Fruit fly (Drosophila melanogaster): ENCODE measurements around the gene CG31515.

Gene CG31515

DNA sequence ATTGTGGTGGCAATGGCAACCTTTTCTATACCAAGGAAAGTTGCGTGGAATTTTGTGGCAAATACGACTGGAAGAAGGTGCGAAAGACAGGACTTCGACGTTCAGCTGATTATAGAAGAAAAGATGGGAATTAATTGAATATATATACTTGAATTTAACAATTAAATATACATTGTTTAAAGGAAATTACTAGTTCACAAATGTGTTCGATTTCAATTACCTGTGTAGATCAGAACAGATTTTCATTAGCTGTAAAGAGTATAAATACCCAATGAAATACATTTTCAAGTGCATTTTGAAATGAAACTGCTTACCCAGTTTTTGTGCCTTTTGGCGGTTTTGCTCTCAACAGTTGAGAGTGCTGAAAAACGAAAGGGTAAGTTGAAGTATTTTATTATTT is 15.3 kb downstream of the CG31515 start, which contains the start of gene CG42828:
TSS of gene CG42828 (plus strand) at position 301 of the 400 bp plus-strand sequence.
- TF ChIP-seq psq (optimal IDR thresholded peaks at IDR 0.05) (no peak), h (optimal IDR thresholded peaks at IDR 0.05) (no peak), insv (optimal IDR thresholded peaks at IDR 0.05) (no peak), ttk (optimal IDR thresholded peaks at IDR 0.05) (no peak)

DNA sequence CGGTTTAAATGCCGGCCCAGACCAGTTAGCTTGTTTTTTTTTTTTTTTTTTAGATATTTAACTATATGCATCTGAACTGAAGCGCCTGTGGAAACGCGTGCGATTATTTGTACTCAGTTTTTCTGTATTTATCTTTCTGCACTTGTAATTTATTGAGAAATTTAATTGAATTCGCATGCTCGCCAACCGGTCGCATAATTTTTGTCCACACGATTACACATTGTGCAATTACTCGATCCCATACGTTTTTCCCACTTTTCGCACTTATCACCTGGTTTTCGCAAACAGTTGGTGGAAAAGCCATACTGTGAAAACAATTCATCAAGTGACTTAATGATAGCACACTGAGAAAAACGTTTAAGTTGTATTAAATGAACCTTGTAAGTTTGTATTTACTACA is 16.1 kb downstream of the CG31515 start, which contains the start of gene CG42827:
TSS of gene CG42827 (plus strand) at position 301 of the 400 bp plus-strand sequence.
- no peak for TF ChIP-seq psq (optimal IDR thresholded peaks at IDR 0.05)
- no peak for TF ChIP-seq insv (optimal IDR thresholded peaks at IDR 0.05)
- no peak for TF ChIP-seq Myc (optimal IDR thresholded peaks at IDR 0.05)
- no peak for TF ChIP-seq ttk (optimal IDR thresholded peaks at IDR 0.05)
- no peak for TF ChIP-seq h (optimal IDR thresholded peaks at IDR 0.05)
- no peak for TF ChIP-seq Sin3A (optimal IDR thresholded peaks at IDR 0.05)

DNA sequence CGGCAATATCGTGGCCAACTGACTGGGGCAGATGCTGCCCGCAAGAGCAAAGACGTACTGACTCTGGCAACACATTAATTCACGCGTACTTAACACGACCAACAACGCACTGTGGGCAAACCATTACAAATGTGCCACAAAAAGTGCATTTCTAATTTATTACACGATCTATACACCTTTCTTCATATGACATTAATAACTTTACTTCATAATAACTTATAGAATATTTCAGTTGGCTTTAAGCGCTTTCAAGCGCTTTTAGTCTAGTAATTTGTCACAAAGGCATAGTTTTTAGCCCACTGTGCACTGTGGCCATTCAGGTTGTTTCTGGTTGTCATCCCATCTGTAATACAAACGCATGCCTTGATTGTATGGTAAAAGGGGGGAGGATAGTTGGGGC is 20.5 kb downstream of the CG31515 start:
- TF ChIP-seq insv (optimal IDR thresholded peaks at IDR 0.05) = no peak
- no peak for TF ChIP-seq ttk (optimal IDR thresholded peaks at IDR 0.05)
- no peak for TF ChIP-seq psq (optimal IDR thresholded peaks at IDR 0.05)
- no peak for TF ChIP-seq Sin3A (optimal IDR thresholded peaks at IDR 0.05)
- no peak for TF ChIP-seq Myc (optimal IDR thresholded peaks at IDR 0.05)
- no peak for TF ChIP-seq h (optimal IDR thresholded peaks at IDR 0.05)

DNA sequence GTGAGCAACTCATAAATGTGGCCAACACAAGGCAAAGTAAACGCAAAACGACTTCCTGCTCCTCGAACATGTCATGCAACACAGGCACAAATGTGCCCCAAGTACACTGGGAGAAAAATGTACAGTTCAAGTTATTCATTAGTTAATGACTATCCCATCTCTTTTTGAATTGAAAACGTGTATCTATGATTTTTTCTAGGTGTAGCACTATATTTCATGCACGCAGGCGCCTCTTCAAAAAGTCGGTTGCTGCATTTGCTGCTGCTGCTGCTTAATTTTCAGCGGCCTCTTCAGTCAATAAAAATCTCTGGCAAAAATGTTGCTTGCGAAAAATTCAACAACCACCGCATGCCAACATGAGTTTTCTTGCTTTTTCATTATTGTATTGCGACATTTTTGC is 21.2 kb downstream of the CG31515 start:
- TF ChIP-seq h (optimal IDR thresholded peaks at IDR 0.05) (no peak), insv (optimal IDR thresholded peaks at IDR 0.05) (no peak), Myc (optimal IDR thresholded peaks at IDR 0.05) (no peak), Sin3A (optimal IDR thresholded peaks at IDR 0.05) (no peak), ttk (optimal IDR thresholded peaks at IDR 0.05) (no peak), psq (optimal IDR thresholded peaks at IDR 0.05) (no peak)

DNA sequence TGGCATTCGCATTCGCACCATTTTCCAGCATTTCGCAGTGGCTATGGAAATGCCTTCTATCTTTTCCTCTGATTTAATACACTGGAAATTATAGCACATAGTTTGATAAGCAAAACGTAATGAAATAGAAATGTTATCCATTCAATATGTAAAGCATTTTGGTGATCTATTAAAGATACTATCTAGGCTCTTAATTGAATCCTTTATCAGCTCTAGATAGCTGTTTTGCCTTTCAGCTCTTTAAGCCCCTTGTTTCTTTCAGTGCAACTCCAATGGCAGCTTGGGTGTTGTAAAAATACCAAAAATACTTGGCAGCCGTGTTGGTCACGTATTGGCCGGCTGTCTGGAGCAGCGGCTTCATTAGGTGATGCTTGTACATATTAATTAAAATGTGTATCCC is 23.7 kb downstream of the CG31515 start:
- TF ChIP-seq Myc (optimal IDR thresholded peaks at IDR 0.05) (no peak), Sin3A (optimal IDR thresholded peaks at IDR 0.05) (no peak), h (optimal IDR thresholded peaks at IDR 0.05) (no peak)

DNA sequence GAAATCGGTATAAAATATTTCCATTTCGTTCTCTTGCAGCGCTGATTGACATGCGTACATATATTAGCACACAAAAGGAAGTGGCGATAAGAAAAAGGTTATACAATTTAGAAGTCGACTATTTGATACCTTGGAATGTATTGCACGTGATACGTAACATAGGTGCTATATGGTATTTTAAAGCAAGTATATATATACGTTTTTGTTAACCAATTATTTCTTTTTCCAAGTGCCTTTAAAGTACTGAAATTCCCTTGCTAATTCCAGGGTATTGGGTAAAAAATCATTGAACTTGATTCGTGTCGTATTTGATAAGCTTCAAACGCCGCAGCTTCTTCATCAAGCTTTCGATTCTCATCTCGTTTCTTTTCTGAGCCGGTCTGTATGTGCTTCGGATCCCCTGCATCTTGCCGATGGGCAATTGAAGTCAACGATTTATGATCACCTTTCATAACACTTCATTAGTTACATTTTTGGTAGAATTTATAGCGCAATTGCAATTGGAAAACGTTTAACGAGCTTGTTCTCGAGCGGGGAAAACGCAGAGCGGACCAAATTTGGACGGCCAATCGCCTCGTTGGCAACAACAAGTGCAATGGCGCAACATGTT is 25.1 kb downstream of the CG31515 start, which contains the start of gene CG4408:
TSS of gene CG4408 (minus strand) at position 60 of the 610 bp plus-strand sequence.
- TF ChIP-seq Sin3A (optimal IDR thresholded peaks at IDR 0.05) (no peak), insv (optimal IDR thresholded peaks at IDR 0.05) (no peak), Myc (optimal IDR thresholded peaks at IDR 0.05) (no peak), ttk (optimal IDR thresholded peaks at IDR 0.05) (no peak), h (optimal IDR thresholded peaks at IDR 0.05) (no peak), psq (optimal IDR thresholded peaks at IDR 0.05) (no peak)

DNA sequence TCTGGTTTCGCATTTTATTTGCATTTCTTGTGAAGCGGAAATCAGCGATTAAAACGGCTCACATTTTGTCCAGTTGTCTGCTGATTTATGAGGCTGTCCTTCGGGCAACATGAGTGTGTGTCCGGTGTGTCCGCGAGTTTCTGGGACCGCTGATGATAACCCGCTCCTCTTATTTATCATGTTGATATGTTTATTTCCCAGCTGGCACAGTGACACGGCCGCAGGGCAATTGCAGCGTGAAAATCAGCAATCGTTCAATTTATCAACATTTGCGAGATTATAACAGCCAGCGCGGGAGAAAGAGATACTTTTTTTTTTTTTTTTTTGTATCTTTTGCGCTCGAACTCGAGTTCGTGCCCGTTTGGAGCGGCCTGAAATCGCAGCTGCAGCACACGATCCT is 28.3 kb downstream of the CG31515 start:
- TF ChIP-seq insv (optimal IDR thresholded peaks at IDR 0.05) (no peak), Myc (optimal IDR thresholded peaks at IDR 0.05) (no peak), ttk (optimal IDR thresholded peaks at IDR 0.05) (no peak), h (optimal IDR thresholded peaks at IDR 0.05) (no peak), psq (optimal IDR thresholded peaks at IDR 0.05) (no peak), Sin3A (optimal IDR thresholded peaks at IDR 0.05) (no peak)

DNA sequence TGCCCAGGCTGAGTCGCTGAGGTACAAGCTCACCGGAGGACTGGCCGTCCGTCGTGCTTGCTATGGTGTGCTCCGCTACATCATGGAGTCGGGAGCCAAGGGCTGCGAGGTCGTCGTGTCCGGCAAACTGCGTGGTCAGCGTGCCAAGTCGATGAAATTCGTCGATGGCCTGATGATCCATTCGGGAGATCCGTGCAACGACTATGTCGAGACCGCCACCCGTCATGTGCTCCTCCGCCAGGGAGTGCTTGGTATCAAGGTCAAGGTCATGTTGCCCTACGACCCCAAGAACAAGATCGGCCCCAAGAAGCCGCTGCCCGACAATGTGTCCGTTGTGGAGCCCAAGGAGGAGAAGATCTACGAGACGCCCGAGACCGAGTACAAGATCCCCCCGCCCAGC is 29.3 kb downstream of the CG31515 start:
- TF ChIP-seq Myc (optimal IDR thresholded peaks at IDR 0.05) (no peak), insv (optimal IDR thresholded peaks at IDR 0.05) (no peak), ttk (optimal IDR thresholded peaks at IDR 0.05) (no peak), Sin3A (optimal IDR thresholded peaks at IDR 0.05) (no peak), h (optimal IDR thresholded peaks at IDR 0.05) (no peak), psq (optimal IDR thresholded peaks at IDR 0.05) (no peak)

DNA sequence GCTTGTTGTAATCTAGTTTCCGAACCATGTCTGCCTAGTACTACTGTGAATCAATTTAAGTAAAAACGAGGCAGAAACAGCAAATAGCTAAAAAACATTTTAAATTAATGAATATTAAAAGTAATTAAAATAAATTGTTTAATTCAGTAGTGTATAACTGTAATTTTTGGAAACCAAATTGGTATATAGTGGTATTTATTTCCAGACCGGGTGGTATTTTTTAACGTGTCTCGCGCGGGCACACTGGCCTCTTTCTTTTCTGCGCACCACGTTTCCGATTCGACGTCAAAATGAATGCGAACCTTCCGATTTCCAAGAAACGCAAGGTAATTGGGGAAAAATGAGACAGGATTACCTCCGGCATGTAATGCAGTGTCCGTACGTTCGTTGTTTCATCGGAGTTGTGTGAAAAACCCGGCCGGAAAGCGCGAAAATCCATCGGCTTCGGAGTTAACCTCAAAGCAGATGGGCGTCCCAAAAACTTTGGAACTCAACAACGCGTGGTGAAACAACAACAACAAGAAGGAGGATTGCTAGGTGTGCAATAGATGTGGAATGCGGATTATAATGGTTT is 30.0 kb downstream of the CG31515 start, which contains the start of gene RpS3:
TSS of gene RpS3 (plus strand) at position 248 of the 574 bp plus-strand sequence.
- TF ChIP-seq Sin3A (optimal IDR thresholded peaks at IDR 0.05) = no peak
- no peak for TF ChIP-seq ttk (optimal IDR thresholded peaks at IDR 0.05)
- TF ChIP-seq psq (optimal IDR thresholded peaks at IDR 0.05) = no peak
- TF ChIP-seq h (optimal IDR thresholded peaks at IDR 0.05) = no peak
- no peak for TF ChIP-seq Myc (optimal IDR thresholded peaks at IDR 0.05)
- TF ChIP-seq insv (optimal IDR thresholded peaks at IDR 0.05) = no peak

DNA sequence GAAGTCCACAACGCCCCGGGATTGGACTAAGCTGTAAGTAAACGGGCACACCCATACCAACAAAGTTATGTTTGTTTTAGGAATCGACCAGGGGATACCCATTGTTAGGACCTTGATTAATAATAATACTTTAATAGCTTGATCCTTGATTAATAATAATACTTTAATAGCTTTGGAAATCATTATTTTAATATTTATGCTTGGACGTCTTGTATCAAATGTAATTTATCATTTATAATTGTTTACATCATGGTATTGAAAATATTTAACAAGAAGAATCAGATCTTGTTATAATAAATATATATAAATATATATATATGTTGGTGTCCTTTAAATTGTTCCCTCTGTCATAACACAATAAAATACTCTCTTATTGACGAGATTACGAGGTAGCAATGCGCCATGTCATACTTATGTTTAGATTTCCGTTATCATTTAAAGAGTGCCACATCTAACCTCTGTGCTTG is 31.7 kb downstream of the CG31515 start:
- TF ChIP-seq psq (optimal IDR thresholded peaks at IDR 0.05) = no peak
- TF ChIP-seq ttk (optimal IDR thresholded peaks at IDR 0.05) = no peak
- TF ChIP-seq Sin3A (optimal IDR thresholded peaks at IDR 0.05) = no peak
- no peak for TF ChIP-seq h (optimal IDR thresholded peaks at IDR 0.05)
- no peak for TF ChIP-seq insv (optimal IDR thresholded peaks at IDR 0.05)
- no peak for TF ChIP-seq Myc (optimal IDR thresholded peaks at IDR 0.05)

DNA sequence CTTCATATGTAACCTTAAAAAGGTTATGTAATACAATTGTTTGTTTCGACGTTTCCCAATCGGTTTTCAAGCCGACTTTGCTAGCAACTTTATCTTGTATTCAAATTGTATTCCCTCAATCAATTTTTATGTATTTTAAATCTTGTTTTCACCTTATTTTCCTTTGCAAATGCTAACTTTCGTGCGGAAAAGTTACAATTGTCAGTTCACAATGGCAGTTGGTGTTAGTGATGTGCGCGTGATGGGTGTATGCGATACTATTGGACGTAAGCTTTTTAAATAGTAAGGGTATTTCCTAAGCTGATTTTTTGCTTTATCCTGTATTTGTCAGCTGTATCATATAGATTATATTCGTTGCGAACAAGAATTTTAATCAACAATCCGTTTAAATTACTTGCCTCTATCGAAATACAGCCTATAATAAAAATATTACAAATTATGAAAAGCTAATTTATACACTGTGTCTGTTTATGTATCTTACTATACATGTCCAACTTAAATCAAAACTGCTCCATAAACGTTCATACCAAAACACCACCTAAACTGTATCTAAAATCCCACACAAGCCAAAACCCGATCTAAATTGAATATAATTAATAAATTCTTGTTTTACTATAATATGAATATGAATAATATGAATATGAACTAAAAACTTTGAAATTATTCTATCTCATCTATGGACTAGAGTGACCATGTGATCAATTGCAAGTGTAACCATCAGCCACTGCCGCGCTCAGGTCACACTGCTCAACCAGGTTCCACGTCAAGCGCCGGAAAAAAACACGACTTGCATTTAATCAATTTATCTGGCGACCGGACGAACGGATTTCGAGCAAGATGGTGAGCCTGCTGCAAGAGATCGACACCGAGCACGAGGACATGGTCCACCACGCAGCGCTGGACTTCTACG is 32.6 kb downstream of the CG31515 start, which contains the start of the genes ATPsynCF6 and Sec13:
TSS of gene ATPsynCF6 (minus strand) at position 236 of the 910 bp plus-strand sequence.
TSS of gene Sec13 (plus strand) at position 450 of the 910 bp plus-strand sequence.
- TF ChIP-seq Sin3A (optimal IDR thresholded peaks at IDR 0.05) (no peak), h (optimal IDR thresholded peaks at IDR 0.05) (no peak), psq (optimal IDR thresholded peaks at IDR 0.05) (no peak), ttk (optimal IDR thresholded peaks at IDR 0.05) (no peak), insv (optimal IDR thresholded peaks at IDR 0.05) (no peak), Myc (optimal IDR thresholded peaks at IDR 0.05) (no peak)
